Fruit fly (Drosophila melanogaster): Measurements from ENCODE around the gene Ect3.

Gene Ect3

dm6 chr3R:11967262-11968029, 31.6 kb upstream of the Ect3 start, which contains the start of the genes CG12213 and GC1 (continued):
- TF ChIP-seq CG2116 (GFP tag; optimal IDR thresholded peaks at IDR 0.05), result peak; percentile 83
- no peak for TF ChIP-seq sisA (GFP tag; IDR thresholded peaks at IDR 0.05)
- TF ChIP-seq wek (GFP tag; optimal IDR thresholded peaks at IDR 0.05), result peak; percentile 2
- TF ChIP-seq CG12071 (GFP tag; optimal IDR thresholded peaks at IDR 0.05), result no peak
- no peak for TF ChIP-seq seq (GFP tag; IDR thresholded peaks at IDR 0.05)
- no peak; the same call in 2 of the 3 replicates for TF ChIP-seq otp (GFP tag; IDR thresholded peaks at IDR 0.05)
- no peak for TF ChIP-seq Bdp1 (GFP tag; optimal IDR thresholded peaks at IDR 0.05)
- TF ChIP-seq CG3281 (GFP tag; optimal IDR thresholded peaks at IDR 0.05), result no peak
- TF ChIP-seq CG10654 (GFP tag; optimal IDR thresholded peaks at IDR 0.05), result no peak
- peak; percentile 56 for TF ChIP-seq Dek (tag; optimal IDR thresholded peaks at IDR 0.05)
- TF ChIP-seq Adf1 (GFP tag; IDR thresholded peaks at IDR 0.05), result no peak; the same call in 1 of the 2 replicates
- TF ChIP-seq schlank (tag; optimal IDR thresholded peaks at IDR 0.05), result no peak
- no peak for TF ChIP-seq bowl (GFP tag; IDR thresholded peaks at IDR 0.05)
- TF ChIP-seq Bgb (GFP tag; IDR thresholded peaks at IDR 0.05; ENCODE audit: partially characterized antibody), result peak; percentile 98
- no peak for TF ChIP-seq CG7357 (GFP tag; IDR thresholded peaks at IDR 0.05)
- TF ChIP-seq Fer3 (tag; optimal IDR thresholded peaks at IDR 0.05), result no peak
- TF ChIP-seq vvl (GFP tag; IDR thresholded peaks at IDR 0.05), result peak; percentile 10; the same call in 1 of the 2 replicates
- TF ChIP-seq HLHmδ (GFP tag; optimal IDR thresholded peaks at IDR 0.05), result no peak
- no peak for TF ChIP-seq CrebB (tag; optimal IDR thresholded peaks at IDR 0.05)
- no peak for TF ChIP-seq CG8281 (tag; optimal IDR thresholded peaks at IDR 0.05)
- no peak for TF ChIP-seq tio (GFP tag; optimal IDR thresholded peaks at IDR 0.05)
- no peak for TF ChIP-seq exex (tag; optimal IDR thresholded peaks at IDR 0.05)
- no peak for TF ChIP-seq bsh (GFP tag; optimal IDR thresholded peaks at IDR 0.05)
- peak; percentile 29 to 62 for TF ChIP-seq Trl (optimal IDR thresholded peaks at IDR 0.05)
- TF ChIP-seq Trl (GFP tag; optimal IDR thresholded peaks at IDR 0.05), result peak; percentile 4
- no peak for TF ChIP-seq CG7987 (GFP tag; optimal IDR thresholded peaks at IDR 0.05)
- TF ChIP-seq kah (GFP tag; optimal IDR thresholded peaks at IDR 0.05), result no peak
- no peak for TF ChIP-seq ash1 (GFP tag; optimal IDR thresholded peaks at IDR 0.05)
- no peak for TF ChIP-seq pfk (GFP tag; optimal IDR thresholded peaks at IDR 0.05)
- peak; percentile 43 for TF ChIP-seq grau (tag; optimal IDR thresholded peaks at IDR 0.05)
- TF ChIP-seq CG15601 (tag; optimal IDR thresholded peaks at IDR 0.05), result peak; percentile 53
- TF ChIP-seq CG2875 (GFP tag; optimal IDR thresholded peaks at IDR 0.05), result no peak
- TF ChIP-seq HLH54F (GFP tag; optimal IDR thresholded peaks at IDR 0.05), result peak; percentile 16
- no peak for TF ChIP-seq CG18011 (GFP tag; optimal IDR thresholded peaks at IDR 0.05)
- 0 out of 3 replicates have a peak, but pooled peaks have one; percentile 12 for TF ChIP-seq CG34422 (GFP tag; IDR thresholded peaks at IDR 0.05)
- no peak for TF ChIP-seq z (GFP tag; IDR thresholded peaks at IDR 0.05)
- no peak for TF ChIP-seq NC2α (GFP tag; optimal IDR thresholded peaks at IDR 0.05)
- TF ChIP-seq CG10959 (GFP tag; IDR thresholded peaks at IDR 0.05), result no peak
- TF ChIP-seq nmo (GFP tag; optimal IDR thresholded peaks at IDR 0.05), result peak; percentile 80
- peak; percentile 73; the same call in 1 of the 2 replicates for TF ChIP-seq CG9932 (GFP tag; IDR thresholded peaks at IDR 0.05)
- TF ChIP-seq shn (GFP tag; optimal IDR thresholded peaks at IDR 0.05), result no peak
- TF ChIP-seq CG11398 (GFP tag; optimal IDR thresholded peaks at IDR 0.05), result no peak
- TF ChIP-seq Spps (tag; optimal IDR thresholded peaks at IDR 0.05), result no peak
- peak; percentile 95 for TF ChIP-seq zen2 (GFP tag; IDR thresholded peaks at IDR 0.05; ENCODE audit: partially characterized antibody)
- TF ChIP-seq CG6654 (GFP tag; optimal IDR thresholded peaks at IDR 0.05), result no peak
- TF ChIP-seq CG3065 (GFP tag; optimal IDR thresholded peaks at IDR 0.05), result no peak
- no peak for TF ChIP-seq CG2889 (GFP tag; IDR thresholded peaks at IDR 0.05)
- no peak for TF ChIP-seq fd3F (GFP tag; optimal IDR thresholded peaks at IDR 0.05)
- TF ChIP-seq CG1603 (tag; optimal IDR thresholded peaks at IDR 0.05), result peak; percentile 17
- peak; percentile 44 for TF ChIP-seq CG30403 (GFP tag; optimal IDR thresholded peaks at IDR 0.05)

Measured in whole organism, embryonic.